Worm (Caenorhabditis elegans) whole organism, young adult: ENCODE data around the gene ran-3.

Source experiments
- B0035.1 ChIP-seq: sonication (generic microtip); optimal IDR thresholded peaks from 2 replicates; lab custom pipeline; 2016; ENCODE audit warnings: missing genetic modification characterization, mild to moderate bottlenecking, missing compliant biosample characterization, missing genotype, missing genetic modification reagents
- B0261.1 ChIP-seq: sonication (generic microtip); optimal IDR thresholded peaks from 2 replicates; lab custom pipeline; 2016; ENCODE audit warnings: mild to moderate bottlenecking, missing genetic modification characterization, moderate library complexity, missing compliant biosample characterization
- C06A6.2 ChIP-seq: fragments of 200-800 bp; sonication (Bioruptor generic); conservative IDR thresholded peaks from 2 replicates; pipeline ENCODE4 v1.3.6; 2022; ENCODE audit warnings: missing genetic modification characterization, missing compliant biosample characterization
- D2030.7 ChIP-seq: fragments of 200-800 bp; sonication (Bioruptor generic); IDR thresholded peaks from 2 replicates; pipeline ENCODE4 v1.3.6; 2022; ENCODE audit warnings: missing genetic modification reagents, missing genetic modification characterization, missing compliant biosample characterization
- T26A5.8 ChIP-seq: sonication (generic microtip); optimal IDR thresholded peaks from 2 replicates; lab custom pipeline; 2016; ENCODE audit warnings: missing genetic modification characterization, missing compliant biosample characterization
- Y53F4B.3 ChIP-seq: fragments of 200-800 bp; sonication (Bioruptor generic); IDR thresholded peaks from 2 replicates; pipeline ENCODE4 v1.3.6; 2022; ENCODE audit warnings: missing genetic modification reagents, missing genetic modification characterization, missing compliant biosample characterization
- Y56A3A.18 ChIP-seq: fragments of 200-800 bp; sonication (Bioruptor generic); IDR thresholded peaks from 2 replicates; pipeline ENCODE4 v1.3.6; 2022; ENCODE audit warnings: missing genetic modification reagents, missing genetic modification characterization, missing compliant biosample characterization
- Y67H2A.10 ChIP-seq: fragments of 200-800 bp; sonication (Bioruptor generic); conservative IDR thresholded peaks from 2 replicates; pipeline ENCODE4 v1.3.6; 2022; ENCODE audit warnings: missing genetic modification reagents, missing genetic modification characterization, missing compliant biosample characterization
- ama-1 ChIP-seq, 3 experiments: fragments of 150-350 bp in 1 of 3; sonication (generic microtip) in 2 of 3; optimal IDR thresholded peaks; 2 replicates each; lab custom pipeline; 2014 to 2018; ENCODE audit warnings: missing biosample characterization in 2 of 3, missing genetic modification characterization in 2 of 3, missing genetic modification reagents in 2 of 3
- attf-5 ChIP-seq: fragments of 200-800 bp; sonication (Bioruptor generic); optimal IDR thresholded peaks from 2 replicates; lab custom pipeline; 2018; ENCODE audit warnings: mild to moderate bottlenecking, missing genetic modification characterization, missing compliant biosample characterization
- attf-6 ChIP-seq: fragments of 200-800 bp; sonication (Bioruptor generic); IDR thresholded peaks from 2 replicates; pipeline ENCODE4 v1.3.6; 2022; ENCODE audit warnings: missing genetic modification reagents, missing genetic modification characterization, missing compliant biosample characterization
- bed-2 ChIP-seq: fragments of 200-800 bp; sonication (Bioruptor generic); IDR thresholded peaks from 2 replicates; pipeline ENCODE4 v1.3.6; 2022; ENCODE audit warnings: missing genetic modification reagents, missing genetic modification characterization, missing compliant biosample characterization
- cebp-1 ChIP-seq, 2 experiments: fragments of 200-800 bp in 1 of 2; sonication (Bioruptor generic) in 1 of 2; sonication (generic microtip) in 1 of 2; IDR thresholded peaks in 1 of 2; optimal IDR thresholded peaks in 1 of 2; 2 replicates each; pipeline versions ENCODE4 v1.3.6 to Lab custom; 2017 to 2022; ENCODE audit warnings: missing compliant biosample characterization in 2 of 2, missing genetic modification characterization in 2 of 2, mild to moderate bottlenecking in 1 of 2, missing genetic modification reagents in 1 of 2, moderate library complexity in 1 of 2
- chd-7 ChIP-seq: sonication (generic microtip); optimal IDR thresholded peaks from 2 replicates; lab custom pipeline; 2016; ENCODE audit warnings: mild to moderate bottlenecking, missing genetic modification characterization, moderate library complexity, missing compliant biosample characterization
- dpff-1 ChIP-seq: sonication (generic microtip); optimal IDR thresholded peaks from 2 replicates; lab custom pipeline; 2017; ENCODE audit warnings: mild to moderate bottlenecking, missing genetic modification characterization, missing compliant biosample characterization
- gei-17 ChIP-seq: fragments of 200-800 bp; sonication (Bioruptor generic); optimal IDR thresholded peaks from 2 replicates; lab custom pipeline; 2018; ENCODE audit warnings: mild to moderate bottlenecking, missing genetic modification characterization, missing compliant biosample characterization
- hlh-26 ChIP-seq: fragments of 200-800 bp; sonication (Bioruptor generic); conservative IDR thresholded peaks from 2 replicates; pipeline ENCODE4 v1.3.6; 2022; ENCODE audit warnings: missing genetic modification reagents, missing genetic modification characterization, missing compliant biosample characterization
- hmg-1.2 ChIP-seq: fragments of 200-800 bp; sonication (Bioruptor generic); IDR thresholded peaks from 2 replicates; pipeline ENCODE4 v1.3.6; 2022; ENCODE audit warnings: missing genetic modification reagents, missing genetic modification characterization, missing compliant biosample characterization
- hmg-20 ChIP-seq: fragments of 200-800 bp; sonication (Bioruptor generic); IDR thresholded peaks from 2 replicates; pipeline ENCODE4 v1.3.6; 2022; ENCODE audit warnings: missing genetic modification reagents, missing genetic modification characterization, missing compliant biosample characterization
- hsf-1 ChIP-seq: fragments of 200-800 bp; sonication (Bioruptor generic); IDR thresholded peaks from 2 replicates; pipeline ENCODE4 v1.3.6; 2022; ENCODE audit warnings: missing genetic modification reagents, missing genetic modification characterization, missing compliant biosample characterization
- lag-1 ChIP-seq: fragments of 200-800 bp; sonication (Bioruptor generic); IDR thresholded peaks from 2 replicates; pipeline ENCODE4 v1.3.6; 2022; ENCODE audit warnings: missing genetic modification reagents, missing genetic modification characterization, missing compliant biosample characterization
- let-607 ChIP-seq, 2 experiments: fragments of 200-800 bp in 1 of 2; sonication (Bioruptor generic) in 1 of 2; sonication (generic microtip) in 1 of 2; optimal IDR thresholded peaks; 2 replicates each; lab custom pipeline; 2016 to 2018; ENCODE audit warnings: mild to moderate bottlenecking in 2 of 2, missing compliant biosample characterization in 2 of 2, missing genetic modification characterization in 2 of 2, moderate library complexity in 2 of 2, missing genotype in 1 of 2
- lin-26 ChIP-seq: fragments of 200-800 bp; sonication (Bioruptor generic); IDR thresholded peaks from 2 replicates; pipeline ENCODE4 v1.3.6; 2022; ENCODE audit warnings: missing genetic modification reagents, missing genetic modification characterization, missing compliant biosample characterization
- lin-40 ChIP-seq: sonication (generic microtip); optimal IDR thresholded peaks from 2 replicates; lab custom pipeline; 2016; ENCODE audit warnings: missing genetic modification characterization, mild to moderate bottlenecking, missing compliant biosample characterization, missing genotype, missing genetic modification reagents
- lir-1 ChIP-seq: fragments of 200-800 bp; sonication (Bioruptor generic); conservative IDR thresholded peaks from 2 replicates; pipeline ENCODE4 v1.3.6; 2022; ENCODE audit warnings: missing genetic modification reagents, missing genetic modification characterization, missing compliant biosample characterization
- lsl-1 ChIP-seq: fragments of 200-800 bp; sonication (Bioruptor generic); optimal IDR thresholded peaks from 2 replicates; lab custom pipeline; 2018; ENCODE audit warnings: mild to moderate bottlenecking, missing genetic modification characterization, moderate library complexity, missing compliant biosample characterization
- nfya-2 ChIP-seq: fragments of 200-800 bp; sonication (Bioruptor generic); IDR thresholded peaks from 2 replicates; pipeline ENCODE4 v1.3.6; 2022; ENCODE audit warnings: missing genetic modification reagents, missing genetic modification characterization, missing compliant biosample characterization
- nhr-120 ChIP-seq: fragments of 200-800 bp; sonication (Bioruptor generic); IDR thresholded peaks from 2 replicates; pipeline ENCODE4 v1.3.6; 2022; ENCODE audit warnings: missing genetic modification characterization, missing compliant biosample characterization
- nhr-80 ChIP-seq: sonication (generic microtip); optimal IDR thresholded peaks from 2 replicates; lab custom pipeline; 2016; ENCODE audit warnings: missing genetic modification characterization, missing compliant biosample characterization
- pbrm-1 ChIP-seq: fragments of 200-800 bp; sonication (Bioruptor generic); IDR thresholded peaks from 2 replicates; pipeline ENCODE4 v1.3.6; 2022; ENCODE audit warnings: missing genetic modification reagents, missing genetic modification characterization, missing compliant biosample characterization
- pha-4 ChIP-seq: fragments of 150-350 bp; sonication (generic microtip); optimal IDR thresholded peaks from 2 replicates; lab custom pipeline; 2014; ENCODE audit warnings: missing biosample characterization, missing genetic modification reagents, missing genetic modification characterization
- repo-1 ChIP-seq: sonication (generic microtip); optimal IDR thresholded peaks from 2 replicates; lab custom pipeline; 2017; ENCODE audit warnings: mild to moderate bottlenecking, missing genetic modification characterization, missing compliant biosample characterization
- rpc-1 ChIP-seq, 2 experiments: fragments of 150-350 bp in 1 of 2; sonication (generic microtip) in 1 of 2; optimal IDR thresholded peaks; 2 replicates each; lab custom pipeline; 2014 to 2018; ENCODE audit warnings: missing biosample characterization in 1 of 2, missing genetic modification characterization in 1 of 2, missing genetic modification reagents in 1 of 2, missing genotype in 1 of 2
- snpc-1.1 ChIP-seq: sonication (generic microtip); optimal IDR thresholded peaks from 2 replicates; lab custom pipeline; 2017; ENCODE audit warnings: missing genetic modification characterization, mild to moderate bottlenecking, missing compliant biosample characterization, antibody characterized with exemption, moderate library complexity, missing genotype, missing genetic modification reagents; ENCODE audit not compliant: insufficient read depth
- snpc-1.3 ChIP-seq: sonication (generic microtip); optimal IDR thresholded peaks from 2 replicates; lab custom pipeline; 2017; ENCODE audit warnings: missing genetic modification characterization, mild to moderate bottlenecking, missing compliant biosample characterization, antibody characterized with exemption, moderate library complexity, missing genotype, missing genetic modification reagents; ENCODE audit not compliant: insufficient read depth
- sptf-2 ChIP-seq: fragments of 200-800 bp; sonication (Bioruptor generic); optimal IDR thresholded peaks from 2 replicates; lab custom pipeline; 2018; ENCODE audit warnings: mild to moderate bottlenecking, missing genetic modification characterization, missing compliant biosample characterization
- tlf-1 ChIP-seq: fragments of 200-800 bp; sonication (Bioruptor generic); optimal IDR thresholded peaks from 2 replicates; lab custom pipeline; 2018; ENCODE audit warnings: mild to moderate bottlenecking, missing genetic modification characterization, missing compliant biosample characterization
- xnd-1 ChIP-seq: sonication (generic microtip); optimal IDR thresholded peaks from 2 replicates; lab custom pipeline; 2016; ENCODE audit warnings: missing genotype, missing genetic modification reagents, missing genetic modification characterization, missing compliant biosample characterization
- ztf-28 ChIP-seq: fragments of 200-800 bp; sonication (Bioruptor generic); IDR thresholded peaks from 2 replicates; pipeline ENCODE4 v1.3.6; 2022; ENCODE audit warnings: missing genetic modification reagents, missing genetic modification characterization, missing compliant biosample characterization

Gene ran-3

DNA sequence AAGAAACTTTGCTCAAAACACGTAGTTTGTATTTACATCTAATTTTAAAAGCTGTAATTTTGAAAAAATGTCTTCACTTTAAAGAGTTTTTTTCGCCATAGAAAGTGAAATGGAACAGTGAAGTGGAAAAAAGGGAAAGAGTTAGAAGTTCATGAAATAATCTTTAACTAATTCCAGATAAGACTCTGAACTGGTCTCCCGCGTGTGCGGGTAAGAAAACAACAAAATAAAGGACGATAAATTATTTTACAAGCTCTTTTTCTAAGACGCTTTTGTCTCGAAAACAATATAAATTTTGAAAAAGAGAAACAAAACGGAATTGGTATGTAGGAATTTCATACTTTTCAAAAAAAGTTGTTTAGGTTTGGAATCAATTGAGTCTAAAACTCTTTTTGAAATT is 8.2 kb downstream of the ran-3 start:
- TF ChIP-seq attf-5 (GFP tag; lab: Kevin White, UChicago) = no peak
- no peak for TF ChIP-seq nfya-2 (GFP tag; lab: Robert Waterston, UW)
- no peak for TF ChIP-seq snpc-1.1 (tag; lab: Kevin White, UChicago)
- TF ChIP-seq cebp-1 (GFP tag; IDR thresholded peaks at IDR 0.05; lab: Robert Waterston, UW) = no peak
- no peak for TF ChIP-seq cebp-1 (tag; optimal IDR thresholded peaks at IDR 0.05; lab: Kevin White, UChicago)
- TF ChIP-seq gei-17 = no peak
- TF ChIP-seq hmg-20 (GFP tag; lab: Robert Waterston, UW) = no peak
- no peak for TF ChIP-seq hlh-26 (GFP tag; lab: Robert Waterston, UW)
- TF ChIP-seq Y56A3A.18 (GFP tag; lab: Robert Waterston, UW) = no peak
- no peak for TF ChIP-seq Y67H2A.10 (GFP tag; lab: Robert Waterston, UW)
- TF ChIP-seq hsf-1 (GFP tag; lab: Robert Waterston, UW) = no peak
- TF ChIP-seq let-607 (tag; optimal IDR thresholded peaks at IDR 0.05; lab: Kevin White, UChicago) = no peak
- no peak for TF ChIP-seq Y53F4B.3 (GFP tag; lab: Robert Waterston, UW)
- no peak for TF ChIP-seq lsl-1 (GFP tag; lab: Kevin White, UChicago)
- TF ChIP-seq B0035.1 (tag; lab: Kevin White, UChicago) = no peak
- no peak for TF ChIP-seq pha-4 (tag; lab: Kevin White, UChicago)
- TF ChIP-seq nhr-120 (GFP tag; lab: Robert Waterston, UW) = no peak
- TF ChIP-seq snpc-1.3 (tag; lab: Kevin White, UChicago) = no peak
- TF ChIP-seq pbrm-1 (GFP tag; lab: Robert Waterston, UW) = no peak
- TF ChIP-seq ama-1 (optimal IDR thresholded peaks at IDR 0.05; lab: Kevin White, UChicago) = no peak
- no peak for TF ChIP-seq ama-1 (GFP tag; optimal IDR thresholded peaks at IDR 0.05; lab: Kevin White, UChicago)

DNA sequence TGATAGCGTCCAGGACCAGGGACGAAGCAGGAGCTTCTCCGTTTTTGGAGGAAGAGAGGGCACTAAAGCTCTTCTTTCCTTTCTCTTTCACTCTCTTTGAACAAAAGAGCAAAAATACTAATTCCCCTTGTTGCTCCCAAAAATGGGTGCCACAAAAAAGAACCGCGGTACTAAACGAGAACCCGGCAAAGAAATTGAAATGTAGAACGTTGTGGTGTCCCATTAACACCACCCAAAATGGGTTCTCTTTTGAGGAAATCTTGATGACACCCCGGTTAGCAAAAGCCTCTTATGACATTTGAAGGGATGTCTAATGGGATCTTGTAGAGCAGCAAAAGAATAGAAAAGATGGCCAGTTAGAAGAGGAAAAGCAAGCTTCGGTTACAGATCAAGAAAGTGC is 10.1 kb downstream of the ran-3 start:
- no peak for TF ChIP-seq lin-26 (GFP tag; lab: Robert Waterston, UW)
- TF ChIP-seq T26A5.8 (tag; lab: Kevin White, UChicago) = no peak
- no peak for TF ChIP-seq repo-1
- TF ChIP-seq lir-1 (GFP tag; lab: Robert Waterston, UW) = no peak
- no peak for TF ChIP-seq bed-2 (GFP tag; lab: Robert Waterston, UW)
- TF ChIP-seq hmg-20 (GFP tag; lab: Robert Waterston, UW) = no peak

DNA sequence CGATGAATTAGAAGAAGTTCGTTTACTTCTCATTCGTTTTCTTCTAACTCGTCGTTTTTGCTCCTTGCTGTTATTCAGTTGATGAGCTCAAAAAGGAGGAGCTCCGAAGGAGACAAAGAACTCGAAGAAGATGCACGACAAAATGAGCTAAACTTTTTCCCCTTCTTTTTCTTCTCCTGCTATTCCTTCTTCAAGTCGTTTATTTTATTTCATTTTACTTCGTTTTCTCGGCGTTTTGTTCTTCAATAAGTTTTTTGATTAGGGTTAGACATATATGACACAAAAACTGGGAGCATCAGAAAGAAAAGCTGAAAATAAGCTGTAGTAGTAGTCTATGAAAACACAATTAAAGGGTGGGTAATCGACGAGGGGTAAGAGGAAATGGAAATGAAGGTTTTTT is 12.8 kb downstream of the ran-3 start:
- TF ChIP-seq C06A6.2 (GFP tag; lab: Robert Waterston, UW) = no peak
- no peak for TF ChIP-seq sptf-2
- TF ChIP-seq tlf-1 (GFP tag; lab: Kevin White, UChicago) = no peak
- TF ChIP-seq attf-6 = no peak
- no peak for TF ChIP-seq ztf-28 (GFP tag; lab: Robert Waterston, UW)
- TF ChIP-seq lin-40 (tag; lab: Kevin White, UChicago) = no peak

DNA sequence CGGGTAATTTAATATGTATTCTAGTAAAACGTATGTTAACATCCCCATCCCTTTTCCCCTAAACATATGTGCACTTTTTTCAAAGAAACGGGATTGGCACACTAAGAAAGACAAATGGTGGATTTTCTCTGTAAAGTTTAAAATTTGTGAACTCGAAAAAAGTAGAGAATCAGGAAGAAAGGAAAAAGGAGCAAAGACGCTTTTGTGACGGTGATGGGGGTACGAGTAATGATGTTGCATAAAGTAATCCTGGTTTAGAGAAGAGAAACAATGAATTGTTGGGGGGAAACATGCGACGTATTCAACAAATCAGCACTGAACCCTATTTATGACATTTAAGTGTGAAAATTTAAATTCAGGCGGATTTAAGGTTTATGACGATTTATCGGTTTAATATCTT is 13.4 kb downstream of the ran-3 start:
- TF ChIP-seq Y53F4B.3 (GFP tag; lab: Robert Waterston, UW) (no peak), rpc-1 (optimal IDR thresholded peaks at IDR 0.05; lab: Kevin White, UChicago) (no peak), rpc-1 (tag; optimal IDR thresholded peaks at IDR 0.05; lab: Kevin White, UChicago) (no peak), chd-7 (tag; lab: Kevin White, UChicago) (no peak), dpff-1 (tag; lab: Kevin White, UChicago) (no peak), snpc-1.1 (tag; lab: Kevin White, UChicago) (no peak), hmg-1.2 (no peak), B0261.1 (tag; lab: Kevin White, UChicago) (no peak), nhr-80 (no peak), D2030.7 (GFP tag; lab: Robert Waterston, UW) (no peak), Y56A3A.18 (GFP tag; lab: Robert Waterston, UW) (no peak), xnd-1 (tag; lab: Kevin White, UChicago) (no peak), bed-2 (GFP tag; lab: Robert Waterston, UW) (no peak), lag-1 (no peak), attf-6 (no peak)
- TF ChIP-seq, all 124 proteins: peak for 0
